Worm (Caenorhabditis elegans): ENCODE measurements around the gene F26A1.4.

DNA sequence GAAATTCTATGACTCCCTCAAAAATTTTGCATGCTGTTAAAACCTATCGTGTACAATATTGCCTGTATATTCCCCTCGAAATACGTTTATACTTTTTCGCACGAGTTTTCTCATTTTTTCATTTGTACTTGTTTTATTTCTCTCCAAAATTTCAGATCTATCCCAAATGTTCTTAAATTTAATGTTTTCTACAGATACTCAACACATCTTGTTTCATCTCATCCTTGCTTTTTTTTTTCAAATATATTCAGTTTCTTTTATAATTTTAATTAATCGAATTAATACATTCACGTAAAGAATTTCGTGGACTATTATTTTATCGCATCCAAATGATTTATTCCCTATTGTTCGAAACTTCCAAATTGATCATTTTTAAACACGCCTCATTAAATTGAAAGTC, 37.6 kb downstream of the F26A1.4 start, which contains the start of gene C35D10.8:
- no peak for TF ChIP-seq ama-1 (optimal IDR thresholded peaks at IDR 0.05)
- TF ChIP-seq ceh-36 (tag; optimal IDR thresholded peaks at IDR 0.05): no peak
- TF ChIP-seq tbx-37 (GFP tag; conservative IDR thresholded peaks at IDR 0.05): no peak
- no peak for TF ChIP-seq flt-1 (GFP tag; IDR thresholded peaks at IDR 0.05)
- no peak for TF ChIP-seq tra-4 (tag; optimal IDR thresholded peaks at IDR 0.05)
- TF ChIP-seq ceh-13 (GFP tag; optimal IDR thresholded peaks at IDR 0.05): no peak
- no peak for TF ChIP-seq ets-7 (tag; optimal IDR thresholded peaks at IDR 0.05)
- no peak for TF ChIP-seq hmg-4 (GFP tag; optimal IDR thresholded peaks at IDR 0.05)
- no peak for TF ChIP-seq hnd-1 (tag; optimal IDR thresholded peaks at IDR 0.05)
